Worm (Caenorhabditis elegans) whole organism, L2 larva: ENCODE measurements around the gene F53F1.6.

Source experiments
- nhr-10 ChIP-seq: sonication (generic microtip); optimal IDR thresholded peaks from 2 replicates; lab custom pipeline; 2017; ENCODE audit warnings: missing biosample characterization, missing genetic modification characterization
- unc-62 ChIP-seq: fragments of 150-350 bp; optimal IDR thresholded peaks from 2 replicates; lab custom pipeline; 2014; ENCODE audit warnings: missing biosample characterization, missing genetic modification reagents, missing genetic modification characterization
- ztf-11 ChIP-seq: sonication (generic microtip); optimal IDR thresholded peaks from 2 replicates; lab custom pipeline; 2017; ENCODE audit warnings: missing biosample characterization, missing genetic modification characterization

ce11 chrV:13423045-13423444, 5.6 kb upstream of the F53F1.6 start, which contains the start of gene srv-9:
- TF ChIP-seq unc-62 (GFP tag; lab: Kevin White, UChicago) (no peak), ztf-11 (no peak), nhr-10 (no peak)
